Worm (Caenorhabditis elegans): ENCODE measurements around the gene ZK381.8.

ZK381.8 gene

ce11 chrIV:6964508-6964907, 5.7 kb downstream of the ZK381.8 start, which contains the start of gene B0478.3:
Gene B0478.3, minus strand, starts transcription at chrIV:6964608.
- TF ChIP-seq scrt-1 (GFP tag; IDR thresholded peaks at IDR 0.05) (no peak), hmbx-1 (tag; optimal IDR thresholded peaks at IDR 0.05) (no peak), pes-1 (GFP tag; IDR thresholded peaks at IDR 0.05) (no peak), ets-7 (tag; optimal IDR thresholded peaks at IDR 0.05) (no peak), aly-1 (tag; optimal IDR thresholded peaks at IDR 0.05) (no peak), ceh-13 (GFP tag; optimal IDR thresholded peaks at IDR 0.05) (no peak), tbx-11 (GFP tag; IDR thresholded peaks at IDR 0.05) (no peak), tbx-37 (GFP tag; conservative IDR thresholded peaks at IDR 0.05) (no peak), hnd-1 (tag; optimal IDR thresholded peaks at IDR 0.05) (no peak), hmg-4 (GFP tag; optimal IDR thresholded peaks at IDR 0.05) (no peak), F13C5.2 (tag; optimal IDR thresholded peaks at IDR 0.05) (no peak), B0310.2 (tag; optimal IDR thresholded peaks at IDR 0.05) (no peak), flt-1 (GFP tag; IDR thresholded peaks at IDR 0.05) (no peak), ceh-36 (tag; optimal IDR thresholded peaks at IDR 0.05) (no peak), tra-4 (tag; optimal IDR thresholded peaks at IDR 0.05) (no peak), sea-1 (GFP tag; conservative IDR thresholded peaks at IDR 0.05) (no peak), ama-1 (optimal IDR thresholded peaks at IDR 0.05) (no peak)

- TF ChIP-seq sea-1 (GFP tag; conservative IDR thresholded peaks at IDR 0.05) (no peak), ceh-13 (GFP tag; optimal IDR thresholded peaks at IDR 0.05) (no peak), hmbx-1 (tag; optimal IDR thresholded peaks at IDR 0.05) (no peak), hmg-4 (GFP tag; optimal IDR thresholded peaks at IDR 0.05) (no peak), ceh-36 (tag; optimal IDR thresholded peaks at IDR 0.05) (no peak), pes-1 (GFP tag; IDR thresholded peaks at IDR 0.05) (no peak), hnd-1 (tag; optimal IDR thresholded peaks at IDR 0.05) (no peak), B0310.2 (tag; optimal IDR thresholded peaks at IDR 0.05) (no peak), tbx-37 (GFP tag; conservative IDR thresholded peaks at IDR 0.05) (no peak)
Observed at ce11 chrIV:6959483-6959882, 10.7 kb downstream of the ZK381.8 start.

- TF ChIP-seq ceh-13 (GFP tag; optimal IDR thresholded peaks at IDR 0.05) = no peak
- no peak for TF ChIP-seq ceh-36 (tag; optimal IDR thresholded peaks at IDR 0.05)
- TF ChIP-seq tbx-37 (GFP tag; conservative IDR thresholded peaks at IDR 0.05) = no peak
- TF ChIP-seq tbx-11 (GFP tag; IDR thresholded peaks at IDR 0.05) = no peak
- TF ChIP-seq sea-1 (GFP tag; conservative IDR thresholded peaks at IDR 0.05) = no peak
- no peak for TF ChIP-seq ama-1 (optimal IDR thresholded peaks at IDR 0.05)
- TF ChIP-seq B0310.2 (tag; optimal IDR thresholded peaks at IDR 0.05) = no peak
- no peak for TF ChIP-seq ets-7 (tag; optimal IDR thresholded peaks at IDR 0.05)
- no peak for TF ChIP-seq F13C5.2 (tag; optimal IDR thresholded peaks at IDR 0.05)
- TF ChIP-seq scrt-1 (GFP tag; IDR thresholded peaks at IDR 0.05) = no peak
Observed at ce11 chrIV:6958696-6959095, 11.5 kb downstream of the ZK381.8 start.

ce11 chrIV:6957341-6957740, 12.8 kb downstream of the ZK381.8 start, which contains the start of gene jnk-1:
Gene jnk-1, plus strand, starts transcription at chrIV:6957641.
- TF ChIP-seq scrt-1 (GFP tag; IDR thresholded peaks at IDR 0.05) (no peak), hnd-1 (tag; optimal IDR thresholded peaks at IDR 0.05) (no peak), flt-1 (GFP tag; IDR thresholded peaks at IDR 0.05) (no peak)

ce11 chrIV:6956668-6957067, 13.5 kb downstream of the ZK381.8 start:
- TF ChIP-seq B0310.2 (tag; optimal IDR thresholded peaks at IDR 0.05) (no peak), tbx-11 (GFP tag; IDR thresholded peaks at IDR 0.05) (no peak), hnd-1 (tag; optimal IDR thresholded peaks at IDR 0.05) (no peak), sea-1 (GFP tag; conservative IDR thresholded peaks at IDR 0.05) (no peak), scrt-1 (GFP tag; IDR thresholded peaks at IDR 0.05) (no peak), ceh-36 (tag; optimal IDR thresholded peaks at IDR 0.05) (no peak), aly-1 (tag; optimal IDR thresholded peaks at IDR 0.05) (no peak), tra-4 (tag; optimal IDR thresholded peaks at IDR 0.05) (no peak), hmg-4 (GFP tag; optimal IDR thresholded peaks at IDR 0.05) (no peak), ets-7 (tag; optimal IDR thresholded peaks at IDR 0.05) (no peak), tbx-37 (GFP tag; conservative IDR thresholded peaks at IDR 0.05) (no peak), flt-1 (GFP tag; IDR thresholded peaks at IDR 0.05) (no peak), ceh-13 (GFP tag; optimal IDR thresholded peaks at IDR 0.05) (no peak)

- TF ChIP-seq tbx-37 (GFP tag; conservative IDR thresholded peaks at IDR 0.05) (no peak), ets-7 (tag; optimal IDR thresholded peaks at IDR 0.05) (no peak), ceh-36 (tag; optimal IDR thresholded peaks at IDR 0.05) (no peak), ceh-13 (GFP tag; optimal IDR thresholded peaks at IDR 0.05) (no peak), flt-1 (GFP tag; IDR thresholded peaks at IDR 0.05) (no peak), hmbx-1 (tag; optimal IDR thresholded peaks at IDR 0.05) (no peak), scrt-1 (GFP tag; IDR thresholded peaks at IDR 0.05) (no peak), tbx-11 (GFP tag; IDR thresholded peaks at IDR 0.05) (no peak), hmg-4 (GFP tag; optimal IDR thresholded peaks at IDR 0.05) (no peak), F13C5.2 (tag; optimal IDR thresholded peaks at IDR 0.05) (no peak), pes-1 (GFP tag; IDR thresholded peaks at IDR 0.05) (no peak), sea-1 (GFP tag; conservative IDR thresholded peaks at IDR 0.05) (no peak), tra-4 (tag; optimal IDR thresholded peaks at IDR 0.05) (no peak), ama-1 (optimal IDR thresholded peaks at IDR 0.05) (no peak), hnd-1 (tag; optimal IDR thresholded peaks at IDR 0.05) (no peak), aly-1 (tag; optimal IDR thresholded peaks at IDR 0.05) (no peak), B0310.2 (tag; optimal IDR thresholded peaks at IDR 0.05) (no peak)
Observed at ce11 chrIV:6954682-6955081, 15.5 kb downstream of the ZK381.8 start.

ce11 chrIV:6951259-6951658, 18.9 kb downstream of the ZK381.8 start:
- no peak for TF ChIP-seq tra-4 (tag; optimal IDR thresholded peaks at IDR 0.05)
- no peak for TF ChIP-seq ets-7 (tag; optimal IDR thresholded peaks at IDR 0.05)
- no peak for TF ChIP-seq ama-1 (optimal IDR thresholded peaks at IDR 0.05)
- TF ChIP-seq sea-1 (GFP tag; conservative IDR thresholded peaks at IDR 0.05) = no peak
- TF ChIP-seq ceh-13 (GFP tag; optimal IDR thresholded peaks at IDR 0.05) = no peak
- no peak for TF ChIP-seq hmbx-1 (tag; optimal IDR thresholded peaks at IDR 0.05)
- no peak for TF ChIP-seq pes-1 (GFP tag; IDR thresholded peaks at IDR 0.05)
- no peak for TF ChIP-seq ceh-36 (tag; optimal IDR thresholded peaks at IDR 0.05)
- TF ChIP-seq hmg-4 (GFP tag; optimal IDR thresholded peaks at IDR 0.05) = no peak
- TF ChIP-seq scrt-1 (GFP tag; IDR thresholded peaks at IDR 0.05) = no peak
- no peak for TF ChIP-seq flt-1 (GFP tag; IDR thresholded peaks at IDR 0.05)
- no peak for TF ChIP-seq tbx-37 (GFP tag; conservative IDR thresholded peaks at IDR 0.05)
- no peak for TF ChIP-seq B0310.2 (tag; optimal IDR thresholded peaks at IDR 0.05)
- TF ChIP-seq F13C5.2 (tag; optimal IDR thresholded peaks at IDR 0.05) = no peak
- TF ChIP-seq tbx-11 (GFP tag; IDR thresholded peaks at IDR 0.05) = no peak
- TF ChIP-seq hnd-1 (tag; optimal IDR thresholded peaks at IDR 0.05) = no peak
- no peak for TF ChIP-seq aly-1 (tag; optimal IDR thresholded peaks at IDR 0.05)
